Worm (Caenorhabditis elegans) whole organism, L4/young adult: ENCODE measurements around the gene rab-6.2.

Source experiments
- W03F9.2 ChIP-seq: fragments of 150-350 bp; optimal IDR thresholded peaks from 2 replicates; lab custom pipeline; 2014; ENCODE audit warnings: missing biosample characterization, missing genetic modification characterization
- dao-5 ChIP-seq: sonication (generic microtip); optimal IDR thresholded peaks from 2 replicates; lab custom pipeline; 2016; ENCODE audit warnings: missing genotype, missing genetic modification characterization, moderate library complexity, missing compliant biosample characterization
- him-1 ChIP-seq: sonication (generic microtip); optimal IDR thresholded peaks from 2 replicates; lab custom pipeline; 2016; ENCODE audit warnings: missing genotype, missing genetic modification reagents, missing genetic modification characterization, missing compliant biosample characterization

Gene rab-6.2

DNA sequence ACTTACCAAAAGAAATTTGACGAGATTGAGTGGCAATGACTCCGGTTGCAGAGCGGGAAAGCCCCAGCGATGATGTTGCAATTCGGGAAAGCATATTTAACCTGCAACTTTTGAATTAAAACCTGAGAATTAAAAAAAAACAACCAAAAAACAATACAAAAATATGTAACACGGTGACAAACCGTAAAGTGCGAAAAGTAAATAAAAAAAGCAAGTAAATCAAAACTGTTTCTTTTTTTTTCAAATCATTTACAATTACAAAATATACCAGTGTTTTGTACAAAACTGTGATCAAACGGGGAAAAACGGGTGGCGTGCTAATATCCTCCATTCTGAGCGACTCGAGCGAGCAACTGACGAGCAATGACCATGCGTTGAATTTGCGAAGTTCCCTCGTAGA is 7.5 kb upstream of the rab-6.2 start, which contains the start of gene acdh-10:
acdh-10 (minus strand) TSS at position 101 of the 400 bp plus-strand sequence.
- TF ChIP-seq W03F9.2 (tag; lab: Kevin White, UChicago) (no peak), dao-5 (no peak), him-1 (tag; lab: Kevin White, UChicago) (no peak)

ce11 chrX:17215753-17216152 is 6.5 kb upstream of the rab-6.2 start:
- no peak for TF ChIP-seq him-1 (tag; lab: Kevin White, UChicago)
- no peak for TF ChIP-seq dao-5
- no peak for TF ChIP-seq W03F9.2 (tag; lab: Kevin White, UChicago)

DNA sequence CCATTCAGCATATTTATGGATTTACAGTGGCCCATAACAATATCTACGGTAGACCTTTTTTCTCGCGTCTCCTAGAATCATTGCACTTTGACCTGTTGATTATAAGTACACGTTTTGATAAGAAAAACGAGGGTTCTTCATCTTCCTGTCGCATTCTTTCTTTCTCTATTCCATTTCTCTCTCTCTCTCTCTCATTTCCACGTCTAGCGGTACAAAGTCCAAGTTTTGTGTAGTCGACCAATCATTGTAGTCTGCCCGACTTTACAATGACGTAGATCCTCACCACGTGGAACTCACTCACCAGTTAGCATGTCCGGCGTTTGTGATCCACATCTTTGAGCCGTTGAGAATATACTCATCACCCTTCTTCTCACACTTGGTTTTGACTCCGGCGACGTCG is 6.1 kb upstream of the rab-6.2 start:
- no peak for TF ChIP-seq him-1 (tag; lab: Kevin White, UChicago)
- no peak for TF ChIP-seq W03F9.2 (tag; lab: Kevin White, UChicago)
- no peak for TF ChIP-seq dao-5

- TF ChIP-seq W03F9.2 (tag; lab: Kevin White, UChicago) (no peak), him-1 (tag; lab: Kevin White, UChicago) (no peak), dao-5 (no peak)
Measured at ce11 chrX:17217050-17217813, 5.0 kb upstream of the rab-6.2 start, which contains the start of gene acdh-7. acdh-7 (minus strand) TSS chrX:17217105.

- TF ChIP-seq W03F9.2 (tag; lab: Kevin White, UChicago) (no peak), dao-5 (no peak), him-1 (tag; lab: Kevin White, UChicago) (no peak)
Measured at ce11 chrX:17227376-17227775, 5.1 kb downstream of the rab-6.2 start.

ce11 chrX:17230108-17230507 is 7.8 kb downstream of the rab-6.2 start, which contains the start of gene T25G12.6:
T25G12.6 (minus strand) TSS chrX:17230208.
- TF ChIP-seq W03F9.2 (tag; lab: Kevin White, UChicago) (no peak), him-1 (tag; lab: Kevin White, UChicago) (no peak), dao-5 (no peak)

- TF ChIP-seq him-1 (tag; lab: Kevin White, UChicago), result no peak
- no peak for TF ChIP-seq W03F9.2 (tag; lab: Kevin White, UChicago)
- TF ChIP-seq dao-5, result no peak
Measured at ce11 chrX:17231348-17231747, 9.1 kb downstream of the rab-6.2 start, which contains the start of gene T25G12.3. T25G12.3 (plus strand) TSS chrX:17231648.

DNA sequence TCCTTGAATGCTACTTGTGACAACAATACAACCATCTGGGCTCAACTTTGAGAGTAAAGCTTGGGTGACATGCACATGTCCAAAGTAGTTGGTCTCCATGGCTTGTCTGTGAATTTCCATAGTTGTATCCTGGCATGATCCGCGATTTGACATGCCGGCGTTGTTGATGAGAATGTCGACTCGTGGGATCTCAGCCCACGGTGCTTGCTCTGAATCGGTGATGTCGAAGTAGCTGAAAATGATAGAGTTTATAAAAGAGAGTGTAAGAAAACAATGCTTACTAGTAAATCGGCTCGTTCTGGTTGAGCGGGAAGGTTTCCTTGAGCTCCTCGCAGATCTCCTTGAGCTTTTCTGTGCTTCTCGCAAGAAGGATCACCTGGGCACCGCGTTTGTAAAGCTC is 12.7 kb downstream of the rab-6.2 start:
- no peak for TF ChIP-seq W03F9.2 (tag; lab: Kevin White, UChicago)
- no peak for TF ChIP-seq him-1 (tag; lab: Kevin White, UChicago)
- no peak for TF ChIP-seq dao-5

DNA sequence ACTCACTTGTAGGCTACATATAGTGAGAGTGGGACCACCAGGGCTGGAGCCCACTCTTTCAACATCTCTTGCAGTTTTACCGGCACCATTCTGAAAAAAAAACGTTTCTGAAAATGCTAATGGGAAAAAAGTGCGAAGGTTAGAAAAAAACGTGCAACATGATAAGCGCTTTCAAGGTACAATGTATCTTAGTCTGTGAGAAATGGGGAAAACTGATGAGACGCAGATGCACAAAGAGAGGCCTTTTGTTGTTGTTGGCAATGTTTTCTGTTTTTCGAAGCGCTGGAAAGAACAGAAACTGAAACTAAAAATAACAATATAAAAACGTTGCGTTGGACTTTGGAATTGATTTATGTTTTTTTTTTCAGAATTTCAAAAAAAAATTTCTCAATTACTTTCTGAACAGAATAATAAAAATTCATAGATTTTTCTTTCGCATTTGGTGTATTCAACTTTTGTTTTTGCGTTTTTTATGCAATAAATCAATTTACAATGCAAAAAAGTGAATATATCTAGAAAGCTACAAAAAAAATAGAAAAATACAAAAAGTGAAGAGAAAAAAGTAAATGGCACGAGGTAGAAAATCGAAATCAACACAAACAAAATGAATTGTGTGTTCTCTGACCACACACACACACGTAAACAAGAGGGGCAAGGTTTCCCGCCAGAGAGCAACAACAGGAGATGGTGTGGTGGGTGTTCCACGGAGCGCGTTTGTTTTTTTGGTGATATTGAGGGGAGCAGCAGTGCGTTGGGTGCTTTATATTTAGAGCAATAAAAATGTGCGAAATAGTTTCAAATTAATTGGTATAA is 13.7 kb downstream of the rab-6.2 start, which contains the start of gene dhs-30:
dhs-30 (minus strand) TSS at position 90 of the 813 bp plus-strand sequence.
- TF ChIP-seq dao-5, result no peak
- TF ChIP-seq him-1 (tag; lab: Kevin White, UChicago), result no peak
- TF ChIP-seq W03F9.2 (tag; lab: Kevin White, UChicago), result no peak

DNA sequence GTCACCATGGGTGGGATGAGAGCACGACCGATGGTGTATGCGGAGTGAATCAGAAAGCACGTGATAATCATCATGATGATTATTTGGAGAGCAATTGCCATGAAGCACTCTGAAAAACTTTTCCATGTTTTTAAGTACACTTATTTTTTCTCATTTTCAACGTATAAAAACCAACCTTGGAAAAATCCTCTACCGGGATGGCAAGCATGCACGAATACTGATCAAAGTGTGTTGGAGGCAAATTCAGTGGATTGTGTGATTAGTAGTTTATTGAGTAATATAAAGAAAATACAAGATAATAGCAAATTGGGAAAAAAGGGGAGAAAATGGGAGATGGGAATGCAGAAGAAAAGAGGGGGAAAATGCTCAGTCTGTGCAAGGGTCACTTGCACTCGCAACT is 15.2 kb downstream of the rab-6.2 start, which contains the start of gene T25G12.11:
T25G12.11 (minus strand) TSS at position 101 of the 400 bp plus-strand sequence.
- TF ChIP-seq dao-5, result no peak
- TF ChIP-seq W03F9.2 (tag; lab: Kevin White, UChicago), result no peak
- TF ChIP-seq him-1 (tag; lab: Kevin White, UChicago), result no peak

DNA sequence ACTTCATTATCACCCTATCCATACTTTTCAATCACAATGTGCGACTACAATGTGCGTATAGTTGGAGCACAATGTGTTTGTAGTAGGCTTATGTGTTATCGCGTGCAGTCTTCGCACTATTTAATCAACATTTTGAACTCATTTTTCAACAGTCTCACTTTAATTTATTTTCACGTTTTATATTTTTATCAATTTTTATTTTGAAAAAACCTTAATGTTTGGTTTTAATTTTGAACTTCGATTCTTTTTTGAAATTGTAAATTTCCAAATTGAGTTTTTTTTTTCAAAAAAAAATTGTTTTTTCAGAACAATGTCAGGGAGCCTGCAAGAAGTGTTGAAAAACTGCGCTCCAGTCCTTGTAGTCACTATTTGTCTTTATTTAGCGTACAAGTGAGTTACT is 20.8 kb downstream of the rab-6.2 start, which contains the start of gene T25G12.13:
T25G12.13 (plus strand) TSS at position 301 of the 400 bp plus-strand sequence.
- TF ChIP-seq dao-5, result no peak
- no peak for TF ChIP-seq W03F9.2 (tag; lab: Kevin White, UChicago)
- TF ChIP-seq him-1 (tag; lab: Kevin White, UChicago), result no peak

- TF ChIP-seq W03F9.2 (tag; lab: Kevin White, UChicago) (no peak), him-1 (tag; lab: Kevin White, UChicago) (no peak), dao-5 (no peak)
Measured at ce11 chrX:17247260-17247659, 25.0 kb downstream of the rab-6.2 start.

- peak; percentile 19 for TF ChIP-seq W03F9.2 (tag; lab: Kevin White, UChicago)
Measured at ce11 chrX:17255750-17256149, 33.5 kb downstream of the rab-6.2 start.

DNA sequence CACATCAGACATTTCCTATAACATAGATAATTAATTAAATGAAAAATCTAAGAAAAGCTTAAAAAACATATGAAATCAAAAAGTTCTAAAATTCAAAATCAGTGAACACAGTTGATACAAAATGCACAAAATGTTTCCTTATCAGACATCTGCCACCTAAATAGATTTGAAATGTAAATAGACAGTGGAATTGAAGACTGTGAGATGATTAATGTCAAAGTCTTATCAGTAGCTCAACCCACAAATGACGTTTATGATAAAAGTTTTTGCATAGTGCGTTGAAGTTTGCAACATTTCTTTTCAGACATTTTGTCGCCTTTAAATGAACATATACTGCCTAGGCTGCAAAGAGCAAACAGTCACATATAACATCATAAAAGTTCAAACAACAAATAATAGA is 34.5 kb downstream of the rab-6.2 start, which contains the start of gene Y40C7B.4:
Y40C7B.4 (minus strand) TSS at position 19 of the 400 bp plus-strand sequence.
- TF ChIP-seq dao-5, result no peak
- TF ChIP-seq him-1 (tag; lab: Kevin White, UChicago), result no peak
- no peak for TF ChIP-seq W03F9.2 (tag; lab: Kevin White, UChicago)
